Worm (Caenorhabditis elegans): ENCODE results near the gene vab-2.

Gene vab-2

DNA sequence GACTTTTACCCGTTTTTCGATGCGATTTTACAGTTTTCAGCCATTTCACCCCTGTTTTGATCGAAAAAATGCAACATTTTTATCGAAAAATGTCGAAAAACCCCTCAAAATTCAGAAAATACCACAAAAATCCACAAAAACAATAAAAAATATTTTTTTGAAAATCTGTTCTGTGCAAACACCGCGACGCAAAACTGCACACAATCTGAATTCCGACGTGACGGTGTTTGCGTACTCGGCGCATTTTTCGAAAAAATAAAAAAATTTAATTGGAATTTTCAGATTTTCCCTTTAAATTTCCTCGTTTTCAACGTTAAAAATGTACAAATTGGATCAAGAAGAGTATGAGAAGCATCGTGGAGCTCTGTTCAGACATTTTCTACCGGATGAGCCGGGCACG lies 40.8 kb downstream of the vab-2 start, which contains the start of gene smgl-2 (continued):
- TF ChIP-seq madf-6 (GFP tag; IDR thresholded peaks at IDR 0.05) (peak; percentile 40; the same call in 1 of the 2 replicates), ztf-28 (GFP tag; IDR thresholded peaks at IDR 0.05) (no peak), dpl-1 (GFP tag; optimal IDR thresholded peaks at IDR 0.05) (peak; percentile 30), F33H1.4 (GFP tag; IDR thresholded peaks at IDR 0.05) (peak; percentile 37; the same call in 1 of the 2 replicates), rcor-1 (GFP tag; IDR thresholded peaks at IDR 0.05) (0 out of 2 replicates have a peak, but pooled peaks have one; percentile 28), F52B5.7 (tag; optimal IDR thresholded peaks at IDR 0.05) (no peak), hlh-26 (GFP tag; conservative IDR thresholded peaks at IDR 0.05) (no peak), dox-1 (GFP tag; IDR thresholded peaks at IDR 0.05) (peak; percentile 37; the same call in 1 of the 2 replicates), C17E4.6 (GFP tag; IDR thresholded peaks at IDR 0.05) (no peak), snpc-3.4 (tag; optimal IDR thresholded peaks at IDR 0.05) (peak; percentile 56), cebp-1 (GFP tag; IDR thresholded peaks at IDR 0.05) (no peak), cebp-1 (tag; optimal IDR thresholded peaks at IDR 0.05) (peak; percentile 37), athp-1 (tag; optimal IDR thresholded peaks at IDR 0.05) (peak; percentile 43), B0019.2 (GFP tag; conservative IDR thresholded peaks at IDR 0.05) (peak; percentile 49; the same call in 1 of the 2 replicates), T26A5.8 (tag; optimal IDR thresholded peaks at IDR 0.05) (no peak), lsl-1 (GFP tag; optimal IDR thresholded peaks at IDR 0.05) (peak; percentile 12), F39B2.1 (GFP tag; IDR thresholded peaks at IDR 0.05) (no peak), Y67H2A.10 (GFP tag; conservative IDR thresholded peaks at IDR 0.05) (no peak), hsf-1 (GFP tag; IDR thresholded peaks at IDR 0.05) (no peak)

DNA sequence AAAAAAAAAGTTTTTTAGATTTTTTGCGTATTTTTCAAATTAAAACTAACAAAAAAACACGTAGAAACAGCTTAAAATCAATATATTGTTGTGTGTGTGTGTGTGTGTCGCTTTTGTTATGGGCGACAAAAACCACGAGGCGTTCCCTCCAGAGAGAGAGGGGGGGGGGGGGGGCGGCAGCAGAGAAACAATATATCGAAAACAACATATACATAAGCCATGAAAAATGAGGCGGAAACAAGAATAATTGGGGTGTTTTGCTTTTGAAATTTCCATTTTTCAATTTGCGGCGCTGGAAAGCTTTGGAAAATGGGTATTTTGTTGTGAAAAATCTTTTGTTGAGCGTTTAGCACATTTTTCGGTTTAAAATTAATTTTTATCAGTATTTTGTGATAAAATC lies 41.3 kb downstream of the vab-2 start, which contains the start of gene Y37E11AM.2:
Y37E11AM.2 (minus strand) TSS at position 101 of the 400 bp plus-strand sequence.
- TF ChIP-seq egl-18 (GFP tag; IDR thresholded peaks at IDR 0.05) (no peak), mes-4 (tag; optimal IDR thresholded peaks at IDR 0.05) (no peak), F37B4.10 (GFP tag; IDR thresholded peaks at IDR 0.05) (no peak), zfh-2 (GFP tag; conservative IDR thresholded peaks at IDR 0.05) (0 out of 2 replicates have a peak, but pooled peaks have one; percentile 17), somi-1 (GFP tag; optimal IDR thresholded peaks at IDR 0.05) (no peak), B0336.3 (GFP tag; IDR thresholded peaks at IDR 0.05) (no peak), ztf-6 (GFP tag; IDR thresholded peaks at IDR 0.05) (no peak)

ce11 chrIV:3722690-3723089 lies 43.9 kb downstream of the vab-2 start, which contains the start of gene Y37E11AM.4:
Y37E11AM.4 (minus strand) TSS chrIV:3722790.
- TF ChIP-seq akir-1 (GFP tag; optimal IDR thresholded peaks at IDR 0.05) (no peak), ccch-3 (GFP tag; optimal IDR thresholded peaks at IDR 0.05) (no peak), hmg-1.2 (GFP tag; IDR thresholded peaks at IDR 0.05) (no peak), F33H1.4 (GFP tag; IDR thresholded peaks at IDR 0.05) (no peak), tbx-9 (tag; optimal IDR thresholded peaks at IDR 0.05; ENCODE audit: borderline replicate concordance) (no peak), attf-6 (GFP tag; IDR thresholded peaks at IDR 0.05) (no peak), zim-3 (tag; optimal IDR thresholded peaks at IDR 0.05) (no peak), mes-4 (tag; optimal IDR thresholded peaks at IDR 0.05) (no peak), sptf-2 (GFP tag; optimal IDR thresholded peaks at IDR 0.05) (no peak), F37B4.10 (GFP tag; IDR thresholded peaks at IDR 0.05) (no peak), gei-17 (GFP tag; optimal IDR thresholded peaks at IDR 0.05) (no peak), T07F8.4 (tag; optimal IDR thresholded peaks at IDR 0.05) (no peak), nhr-27 (tag; optimal IDR thresholded peaks at IDR 0.05) (no peak), nfyb-1 (GFP tag; IDR thresholded peaks at IDR 0.05) (no peak)
